Fruit fly (Drosophila melanogaster) Kc167 (cell line): ENCODE data around the gene ACXC.

Source experiments
- Myc ChIP-seq: fragments of >200 bp; optimal IDR thresholded peaks from 2 replicates; lab custom pipeline; 2017; ENCODE audit warnings: missing external identifiers
- h ChIP-seq: fragments of >200 bp; optimal IDR thresholded peaks from 3 replicates; lab custom pipeline; 2018; ENCODE audit warnings: missing external identifiers
- insv ChIP-seq: fragments of >200 bp; optimal IDR thresholded peaks from 3 replicates; lab custom pipeline; 2018; ENCODE audit warnings: missing external identifiers
- ttk ChIP-seq: sonication (Bioruptor generic); optimal IDR thresholded peaks from 2 replicates; lab custom pipeline; 2017; ENCODE audit warnings: missing external identifiers

- no peak for TF ChIP-seq h (lab: Kevin White, UChicago)
- no peak for TF ChIP-seq ttk (lab: Kevin White, UChicago)
- no peak for TF ChIP-seq Myc
- TF ChIP-seq insv = no peak
Observed at dm6 chr2L:12950682-12951081, 38.4 kb downstream of the ACXC start.
